Worm (Caenorhabditis elegans): ENCODE results near the gene C03B1.17.

The C03B1.17 gene

ce11 chrX:6338446-6338845 lies 35.0 kb upstream of the C03B1.17 start:
- TF ChIP-seq tbx-37 (GFP tag; conservative IDR thresholded peaks at IDR 0.05) = no peak
- TF ChIP-seq hmg-4 (GFP tag; optimal IDR thresholded peaks at IDR 0.05) = no peak
- no peak for TF ChIP-seq ceh-36 (tag; optimal IDR thresholded peaks at IDR 0.05)
- no peak for TF ChIP-seq aly-1 (tag; optimal IDR thresholded peaks at IDR 0.05)
- TF ChIP-seq ets-7 (tag; optimal IDR thresholded peaks at IDR 0.05) = no peak

ce11 chrX:6341513-6341912 lies 31.9 kb upstream of the C03B1.17 start, which contains the start of gene C03B1.7:
Gene C03B1.7 (plus strand): TSS chrX:6341813.
- TF ChIP-seq F13C5.2 (tag; optimal IDR thresholded peaks at IDR 0.05) = no peak
- no peak for TF ChIP-seq hmg-4 (GFP tag; optimal IDR thresholded peaks at IDR 0.05)
- no peak for TF ChIP-seq flt-1 (GFP tag; IDR thresholded peaks at IDR 0.05)
- TF ChIP-seq tra-4 (tag; optimal IDR thresholded peaks at IDR 0.05) = no peak

- TF ChIP-seq hnd-1 (tag; optimal IDR thresholded peaks at IDR 0.05) (no peak), flt-1 (GFP tag; IDR thresholded peaks at IDR 0.05) (no peak)
Observed at ce11 chrX:6345785-6346184, 27.7 kb upstream of the C03B1.17 start.

ce11 chrX:6347013-6347412 lies 26.4 kb upstream of the C03B1.17 start, which contains the start of gene C03B1.9:
Gene C03B1.9 (minus strand): TSS chrX:6347113.
- TF ChIP-seq ceh-36 (tag; optimal IDR thresholded peaks at IDR 0.05) (no peak), flt-1 (GFP tag; IDR thresholded peaks at IDR 0.05) (no peak), hmbx-1 (tag; optimal IDR thresholded peaks at IDR 0.05) (no peak), tbx-37 (GFP tag; conservative IDR thresholded peaks at IDR 0.05) (no peak), F13C5.2 (tag; optimal IDR thresholded peaks at IDR 0.05) (no peak), tra-4 (tag; optimal IDR thresholded peaks at IDR 0.05) (no peak), ceh-13 (GFP tag; optimal IDR thresholded peaks at IDR 0.05) (no peak), scrt-1 (GFP tag; IDR thresholded peaks at IDR 0.05) (no peak), tbx-11 (GFP tag; IDR thresholded peaks at IDR 0.05) (no peak), ets-7 (tag; optimal IDR thresholded peaks at IDR 0.05) (no peak), pes-1 (GFP tag; IDR thresholded peaks at IDR 0.05) (no peak), ama-1 (optimal IDR thresholded peaks at IDR 0.05) (no peak), B0310.2 (tag; optimal IDR thresholded peaks at IDR 0.05) (no peak), hnd-1 (tag; optimal IDR thresholded peaks at IDR 0.05) (no peak), hmg-4 (GFP tag; optimal IDR thresholded peaks at IDR 0.05) (no peak), sea-1 (GFP tag; conservative IDR thresholded peaks at IDR 0.05) (no peak), aly-1 (tag; optimal IDR thresholded peaks at IDR 0.05) (no peak)

- TF ChIP-seq ceh-36 (tag; optimal IDR thresholded peaks at IDR 0.05) = no peak
- TF ChIP-seq hnd-1 (tag; optimal IDR thresholded peaks at IDR 0.05) = no peak
- no peak for TF ChIP-seq pes-1 (GFP tag; IDR thresholded peaks at IDR 0.05)
Observed at ce11 chrX:6350016-6350415, 23.4 kb upstream of the C03B1.17 start, which contains the start of gene C03B1.6. Gene C03B1.6 (plus strand): TSS chrX:6350316.

- TF ChIP-seq tbx-37 (GFP tag; conservative IDR thresholded peaks at IDR 0.05) = no peak
- TF ChIP-seq hmg-4 (GFP tag; optimal IDR thresholded peaks at IDR 0.05) = no peak
- TF ChIP-seq ceh-36 (tag; optimal IDR thresholded peaks at IDR 0.05) = no peak
- TF ChIP-seq tra-4 (tag; optimal IDR thresholded peaks at IDR 0.05) = no peak
- TF ChIP-seq aly-1 (tag; optimal IDR thresholded peaks at IDR 0.05) = no peak
- no peak for TF ChIP-seq ets-7 (tag; optimal IDR thresholded peaks at IDR 0.05)
- TF ChIP-seq scrt-1 (GFP tag; IDR thresholded peaks at IDR 0.05) = no peak
- TF ChIP-seq ceh-13 (GFP tag; optimal IDR thresholded peaks at IDR 0.05) = no peak
- TF ChIP-seq hnd-1 (tag; optimal IDR thresholded peaks at IDR 0.05) = no peak
- no peak for TF ChIP-seq B0310.2 (tag; optimal IDR thresholded peaks at IDR 0.05)
- no peak for TF ChIP-seq ama-1 (optimal IDR thresholded peaks at IDR 0.05)
- no peak for TF ChIP-seq pes-1 (GFP tag; IDR thresholded peaks at IDR 0.05)
- no peak for TF ChIP-seq hmbx-1 (tag; optimal IDR thresholded peaks at IDR 0.05)
- no peak for TF ChIP-seq tbx-11 (GFP tag; IDR thresholded peaks at IDR 0.05)
- TF ChIP-seq flt-1 (GFP tag; IDR thresholded peaks at IDR 0.05) = no peak
- no peak for TF ChIP-seq sea-1 (GFP tag; conservative IDR thresholded peaks at IDR 0.05)
Observed at ce11 chrX:6353763-6354162, 19.7 kb upstream of the C03B1.17 start.

- no peak for TF ChIP-seq tbx-37 (GFP tag; conservative IDR thresholded peaks at IDR 0.05)
- no peak for TF ChIP-seq pes-1 (GFP tag; IDR thresholded peaks at IDR 0.05)
- no peak for TF ChIP-seq sea-1 (GFP tag; conservative IDR thresholded peaks at IDR 0.05)
- no peak for TF ChIP-seq hnd-1 (tag; optimal IDR thresholded peaks at IDR 0.05)
- no peak for TF ChIP-seq tbx-11 (GFP tag; IDR thresholded peaks at IDR 0.05)
- TF ChIP-seq ceh-36 (tag; optimal IDR thresholded peaks at IDR 0.05) = no peak
Observed at ce11 chrX:6355030-6355635, 18.3 kb upstream of the C03B1.17 start, which contains the start of gene C03B1.5. Gene C03B1.5 (plus strand): TSS chrX:6355585.

- no peak for TF ChIP-seq ets-7 (tag; optimal IDR thresholded peaks at IDR 0.05)
- TF ChIP-seq pes-1 (GFP tag; IDR thresholded peaks at IDR 0.05) = no peak
- no peak for TF ChIP-seq aly-1 (tag; optimal IDR thresholded peaks at IDR 0.05)
Observed at ce11 chrX:6357772-6358171, 15.7 kb upstream of the C03B1.17 start, which contains the start of gene C03B1.10. Gene C03B1.10 (minus strand): TSS chrX:6357872.

ce11 chrX:6360077-6360476 lies 13.4 kb upstream of the C03B1.17 start:
- TF ChIP-seq B0310.2 (tag; optimal IDR thresholded peaks at IDR 0.05) (no peak), aly-1 (tag; optimal IDR thresholded peaks at IDR 0.05) (no peak), tbx-37 (GFP tag; conservative IDR thresholded peaks at IDR 0.05) (no peak), ceh-36 (tag; optimal IDR thresholded peaks at IDR 0.05) (no peak), hmbx-1 (tag; optimal IDR thresholded peaks at IDR 0.05) (no peak), tbx-11 (GFP tag; IDR thresholded peaks at IDR 0.05) (no peak), flt-1 (GFP tag; IDR thresholded peaks at IDR 0.05) (no peak), tra-4 (tag; optimal IDR thresholded peaks at IDR 0.05) (no peak), scrt-1 (GFP tag; IDR thresholded peaks at IDR 0.05) (no peak), pes-1 (GFP tag; IDR thresholded peaks at IDR 0.05) (no peak), ets-7 (tag; optimal IDR thresholded peaks at IDR 0.05) (no peak), ceh-13 (GFP tag; optimal IDR thresholded peaks at IDR 0.05) (no peak)
